Worm (Caenorhabditis elegans): Measurements from ENCODE around the gene fmil-1.

Gene fmil-1

ce11 chrIV:3652223-3652622, 16.3 kb downstream of the fmil-1 start (continued):
- TF ChIP-seq vab-7 (GFP tag; IDR thresholded peaks at IDR 0.05) = no peak
- no peak for TF ChIP-seq ZK546.5 (tag; optimal IDR thresholded peaks at IDR 0.05)
- no peak for TF ChIP-seq dmd-9 (GFP tag; IDR thresholded peaks at IDR 0.05)
- peak; percentile 70 for TF ChIP-seq nhr-28 (tag; optimal IDR thresholded peaks at IDR 0.05)
- no peak for TF ChIP-seq tra-1 (GFP tag; IDR thresholded peaks at IDR 0.05)
- no peak for TF ChIP-seq ceh-32 (tag; optimal IDR thresholded peaks at IDR 0.05; ENCODE audit: poor library complexity)
- no peak for TF ChIP-seq ceh-28 (tag; optimal IDR thresholded peaks at IDR 0.05)
- TF ChIP-seq ceh-20 (GFP tag; IDR thresholded peaks at IDR 0.05) = 0 out of 2 replicates have a peak, but pooled peaks have one; percentile 38
- peak; percentile 59 for TF ChIP-seq mxl-3 (GFP tag; optimal IDR thresholded peaks at IDR 0.05)
- no peak for TF ChIP-seq ama-1 (optimal IDR thresholded peaks at IDR 0.05)
- TF ChIP-seq set-16 (GFP tag; IDR thresholded peaks at IDR 0.05) = no peak
- TF ChIP-seq nhr-77 (tag; optimal IDR thresholded peaks at IDR 0.05) = no peak
- TF ChIP-seq lir-3 (tag; optimal IDR thresholded peaks at IDR 0.05) = no peak
- peak; percentile 8 for TF ChIP-seq cey-2 (tag; optimal IDR thresholded peaks at IDR 0.05; ENCODE audit: borderline replicate concordance, insufficient read depth)
- peak; percentile 90 for TF ChIP-seq nhr-48 (tag; optimal IDR thresholded peaks at IDR 0.05)
- TF ChIP-seq fos-1 (tag; optimal IDR thresholded peaks at IDR 0.05) = no peak
- TF ChIP-seq snpc-4 (tag; optimal IDR thresholded peaks at IDR 0.05) = no peak
- TF ChIP-seq spr-1 (tag; optimal IDR thresholded peaks at IDR 0.05) = peak; percentile 18
- no peak for TF ChIP-seq ces-1 (GFP tag; optimal IDR thresholded peaks at IDR 0.05)
- TF ChIP-seq lin-1 (GFP tag; IDR thresholded peaks at IDR 0.05) = no peak
- no peak for TF ChIP-seq mdt-29 (GFP tag; IDR thresholded peaks at IDR 0.05)

- TF ChIP-seq dpl-1 (GFP tag; optimal IDR thresholded peaks at IDR 0.05) (peak; percentile 19), zfp-2 (tag; optimal IDR thresholded peaks at IDR 0.05) (no peak), nhr-10 (tag; optimal IDR thresholded peaks at IDR 0.05) (peak; percentile 49), mes-2 (tag; optimal IDR thresholded peaks at IDR 0.05; ENCODE audit: poor library complexity, severe bottlenecking) (no peak), mep-1 (tag; optimal IDR thresholded peaks at IDR 0.05) (peak; percentile 6), nhr-28 (tag; optimal IDR thresholded peaks at IDR 0.05) (peak; percentile 61), Y5F2A.4 (GFP tag; optimal IDR thresholded peaks at IDR 0.05) (no peak), nhr-48 (tag; optimal IDR thresholded peaks at IDR 0.05) (peak; percentile 87), gei-8 (GFP tag; optimal IDR thresholded peaks at IDR 0.05) (no peak), ceh-20 (GFP tag; IDR thresholded peaks at IDR 0.05) (peak; percentile 48; the same call in 1 of the 2 replicates), mxl-3 (GFP tag; optimal IDR thresholded peaks at IDR 0.05) (peak; percentile 91), daf-8 (GFP tag; IDR thresholded peaks at IDR 0.05) (no peak), hlh-30 (tag; optimal IDR thresholded peaks at IDR 0.05; ENCODE audit: insufficient read depth) (peak; percentile 61), snpc-1.2 (GFP tag; IDR thresholded peaks at IDR 0.05) (0 out of 2 replicates have a peak, but pooled peaks have one; percentile 7), nhr-102 (tag; optimal IDR thresholded peaks at IDR 0.05) (peak; percentile 19), egl-43 (GFP tag; IDR thresholded peaks at IDR 0.05) (peak; percentile 55; the same call in 1 of the 2 replicates), mdl-1 (tag; optimal IDR thresholded peaks at IDR 0.05) (peak; percentile 44 to 62), unc-62 (GFP tag; optimal IDR thresholded peaks at IDR 0.05 in 1 of 2) (peak in 1 of 2 experiments; percentile 95), unc-62 (tag; optimal IDR thresholded peaks at IDR 0.05) (no peak), arid-1 (GFP tag; conservative IDR thresholded peaks at IDR 0.05) (0 out of 2 replicates have a peak, but pooled peaks have one; percentile 28), spr-3 (GFP tag; optimal IDR thresholded peaks at IDR 0.05) (no peak), dmd-6 (GFP tag; IDR thresholded peaks at IDR 0.05) (peak; percentile 50; the same call in 1 of the 2 replicates), mxl-2 (GFP tag; conservative IDR thresholded peaks at IDR 0.05) (peak; percentile 59; the same call in 1 of the 2 replicates), set-16 (GFP tag; IDR thresholded peaks at IDR 0.05) (peak; percentile 81), ces-1 (GFP tag; optimal IDR thresholded peaks at IDR 0.05) (no peak), lim-7 (GFP tag; IDR thresholded peaks at IDR 0.05) (no peak), php-3 (GFP tag; IDR thresholded peaks at IDR 0.05) (peak; percentile 39; the same call in 1 of the 2 replicates), hif-1 (tag; optimal IDR thresholded peaks at IDR 0.05) (peak in 1 of 2 experiments; percentile 43), F44E2.7 (GFP tag; IDR thresholded peaks at IDR 0.05) (no peak), ZK337.2 (GFP tag; IDR thresholded peaks at IDR 0.05) (0 out of 2 replicates have a peak, but pooled peaks have one; percentile 12), daf-16 (GFP tag; optimal IDR thresholded peaks at IDR 0.05) (no peak), daf-16 (tag; optimal IDR thresholded peaks at IDR 0.05) (peak; percentile 91), lsy-2 (tag; optimal IDR thresholded peaks at IDR 0.05) (peak in 1 of 2 experiments; percentile 23)
Measured at ce11 chrIV:3648634-3649240, 19.8 kb downstream of the fmil-1 start, which contains the start of gene CC8.2. TSS of gene CC8.2 (minus strand) at chrIV:3648684.
